Worm (Caenorhabditis elegans) whole organism, mixed stage, embryonic: Measurements from ENCODE around the gene col-171.

Source experiments
- M03D4.4 ChIP-seq: sonication (generic microtip); optimal IDR thresholded peaks from 2 replicates; lab custom pipeline; 2017; ENCODE audit warnings: mild to moderate bottlenecking, missing genetic modification characterization, missing compliant biosample characterization
- blmp-1 ChIP-seq: fragments of 150-350 bp; optimal IDR thresholded peaks from 2 replicates; lab custom pipeline; 2014; ENCODE audit warnings: missing biosample characterization, missing genetic modification characterization
- ceh-39 ChIP-seq: fragments of 150-350 bp; optimal IDR thresholded peaks from 2 replicates; lab custom pipeline; 2014; ENCODE audit warnings: missing biosample characterization, missing genetic modification characterization
- ceh-43 ChIP-seq: fragments of 200-800 bp; sonication (Bioruptor generic); optimal IDR thresholded peaks from 2 replicates; lab custom pipeline; 2018; ENCODE audit warnings: mild to moderate bottlenecking, missing genetic modification characterization, moderate library complexity, missing compliant biosample characterization
- ceh-83 ChIP-seq: fragments of 200-800 bp; sonication (Bioruptor generic); optimal IDR thresholded peaks from 2 replicates; lab custom pipeline; 2018; ENCODE audit warnings: mild to moderate bottlenecking, missing genetic modification characterization, missing compliant biosample characterization
- ces-1 ChIP-seq: fragments of 150-350 bp; optimal IDR thresholded peaks from 2 replicates; lab custom pipeline; 2014; ENCODE audit warnings: missing biosample characterization, missing genetic modification reagents, missing genetic modification characterization
- cnd-1 ChIP-seq: fragments of 200-800 bp; sonication (Bioruptor generic); optimal IDR thresholded peaks from 2 replicates; lab custom pipeline; 2018; ENCODE audit warnings: mild to moderate bottlenecking, missing genetic modification characterization, missing compliant biosample characterization
- drap-1 ChIP-seq: fragments of 200-800 bp; sonication (Bioruptor generic); optimal IDR thresholded peaks from 3 replicates; lab custom pipeline; 2018; ENCODE audit warnings: mild to moderate bottlenecking, missing genetic modification characterization, missing compliant biosample characterization
- elt-1 ChIP-seq: sonication (generic microtip); optimal IDR thresholded peaks from 2 replicates; lab custom pipeline; 2017; ENCODE audit warnings: missing genetic modification characterization, mild to moderate bottlenecking, missing compliant biosample characterization, antibody characterized with exemption, moderate library complexity, borderline replicate concordance; ENCODE audit not compliant: insufficient read depth
- elt-3 ChIP-seq: fragments of 150-350 bp; optimal IDR thresholded peaks from 2 replicates; lab custom pipeline; 2014; ENCODE audit warnings: missing biosample characterization, missing genetic modification characterization
- flh-1 ChIP-seq: fragments of 200-800 bp; sonication (Bioruptor generic); optimal IDR thresholded peaks from 2 replicates; lab custom pipeline; 2018; ENCODE audit warnings: mild to moderate bottlenecking, missing genetic modification characterization, moderate library complexity, missing compliant biosample characterization
- ham-2 ChIP-seq: fragments of 200-800 bp; sonication (Bioruptor generic); optimal IDR thresholded peaks from 2 replicates; lab custom pipeline; 2018; ENCODE audit warnings: mild to moderate bottlenecking, missing genetic modification characterization, missing compliant biosample characterization
- hlh-1 ChIP-seq: fragments of 150-350 bp; optimal IDR thresholded peaks from 2 replicates; lab custom pipeline; 2014; ENCODE audit warnings: missing biosample characterization, missing genetic modification reagents, missing genetic modification characterization
- lin-32 ChIP-seq: fragments of 200-800 bp; sonication (Bioruptor generic); optimal IDR thresholded peaks from 2 replicates; lab custom pipeline; 2018; ENCODE audit warnings: mild to moderate bottlenecking, missing genetic modification characterization, missing compliant biosample characterization
- lsy-2 ChIP-seq: fragments of 150-350 bp; optimal IDR thresholded peaks from 2 replicates; lab custom pipeline; 2014; ENCODE audit warnings: missing biosample characterization, missing genetic modification characterization
- mep-1 ChIP-seq: fragments of 150-350 bp; optimal IDR thresholded peaks from 2 replicates; lab custom pipeline; 2017; ENCODE audit warnings: missing biosample characterization, missing genetic modification reagents, missing genetic modification characterization, inconsistent platforms
- mls-2 ChIP-seq: sonication (generic microtip); optimal IDR thresholded peaks from 2 replicates; lab custom pipeline; 2016; ENCODE audit warnings: mild to moderate bottlenecking, missing genetic modification characterization, moderate library complexity, missing compliant biosample characterization
- nhr-12 ChIP-seq: fragments of 150-350 bp; optimal IDR thresholded peaks from 2 replicates; lab custom pipeline; 2014; ENCODE audit warnings: missing biosample characterization, missing genetic modification characterization
- nhr-2 ChIP-seq: fragments of 150-350 bp; optimal IDR thresholded peaks from 2 replicates; lab custom pipeline; 2014; ENCODE audit warnings: missing biosample characterization, missing genetic modification characterization
- nhr-237 ChIP-seq: fragments of 150-350 bp; optimal IDR thresholded peaks from 2 replicates; lab custom pipeline; 2014; ENCODE audit warnings: missing biosample characterization, missing genetic modification characterization
- nhr-28 ChIP-seq: fragments of 150-350 bp; optimal IDR thresholded peaks from 2 replicates; lab custom pipeline; 2014; ENCODE audit warnings: missing biosample characterization, missing genetic modification characterization
- nhr-76 ChIP-seq: sonication (generic microtip); optimal IDR thresholded peaks from 2 replicates; lab custom pipeline; 2017; ENCODE audit warnings: missing biosample characterization, missing genetic modification characterization
- pha-4 ChIP-seq: fragments of 150-350 bp; optimal IDR thresholded peaks from 2 replicates; lab custom pipeline; 2018; ENCODE audit warnings: missing biosample characterization, missing genetic modification reagents, missing genetic modification characterization
- snpc-4 ChIP-seq: fragments of 150-350 bp; optimal IDR thresholded peaks from 2 replicates; lab custom pipeline; 2014; ENCODE audit warnings: missing biosample characterization, missing genetic modification characterization
- sptf-1 ChIP-seq: sonication (generic microtip); optimal IDR thresholded peaks from 2 replicates; lab custom pipeline; 2017; ENCODE audit warnings: mild to moderate bottlenecking, missing genetic modification characterization, moderate library complexity, missing compliant biosample characterization
- tbx-8 ChIP-seq: fragments of 200-800 bp; sonication (Bioruptor generic); optimal IDR thresholded peaks from 2 replicates; lab custom pipeline; 2018; ENCODE audit warnings: mild to moderate bottlenecking, missing genetic modification characterization, moderate library complexity, missing compliant biosample characterization
- unc-120 ChIP-seq: sonication (generic microtip); optimal IDR thresholded peaks from 2 replicates; lab custom pipeline; 2017; ENCODE audit warnings: missing genetic modification characterization, missing compliant biosample characterization; ENCODE audit not compliant: poor library complexity, severe bottlenecking
- unc-39 ChIP-seq: fragments of 150-350 bp; optimal IDR thresholded peaks from 2 replicates; lab custom pipeline; 2014; ENCODE audit warnings: missing biosample characterization, missing genetic modification characterization
- unc-62 ChIP-seq: fragments of 150-350 bp; optimal IDR thresholded peaks from 2 replicates; lab custom pipeline; 2014; ENCODE audit warnings: missing biosample characterization, missing genetic modification reagents, missing genetic modification characterization
- zip-8 ChIP-seq: fragments of 150-350 bp; optimal IDR thresholded peaks from 2 replicates; lab custom pipeline; 2014; ENCODE audit warnings: missing biosample characterization, missing genetic modification characterization

The col-171 gene

DNA sequence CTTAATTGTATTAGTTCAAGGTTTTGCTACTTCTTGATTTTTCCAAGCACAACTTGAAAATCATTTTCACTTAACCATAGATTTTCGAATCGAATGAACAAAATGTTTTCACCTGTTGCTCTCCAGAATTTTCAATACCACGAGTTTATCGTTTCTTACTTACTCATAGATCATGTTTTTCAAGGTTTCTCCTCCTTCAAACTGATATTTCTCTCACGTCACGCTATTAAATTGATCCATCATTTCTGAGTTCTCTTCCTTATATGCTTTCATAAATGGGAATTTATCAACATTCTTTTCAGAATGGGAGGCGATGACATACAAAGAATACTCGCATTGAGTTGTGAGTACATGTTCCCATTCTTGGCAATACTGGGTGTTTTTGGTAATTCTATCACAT, 22.7 kb upstream of the col-171 start, which contains the start of gene npr-38:
Gene npr-38 (plus strand): TSS at position 301 of the 400 bp plus-strand sequence.
- TF ChIP-seq mls-2 (tag; lab: Kevin White, UChicago) = no peak
- TF ChIP-seq mep-1 (tag; lab: Kevin White, UChicago) = no peak
- TF ChIP-seq ces-1 = no peak
- TF ChIP-seq ceh-43 (GFP tag; lab: Kevin White, UChicago) = no peak

DNA sequence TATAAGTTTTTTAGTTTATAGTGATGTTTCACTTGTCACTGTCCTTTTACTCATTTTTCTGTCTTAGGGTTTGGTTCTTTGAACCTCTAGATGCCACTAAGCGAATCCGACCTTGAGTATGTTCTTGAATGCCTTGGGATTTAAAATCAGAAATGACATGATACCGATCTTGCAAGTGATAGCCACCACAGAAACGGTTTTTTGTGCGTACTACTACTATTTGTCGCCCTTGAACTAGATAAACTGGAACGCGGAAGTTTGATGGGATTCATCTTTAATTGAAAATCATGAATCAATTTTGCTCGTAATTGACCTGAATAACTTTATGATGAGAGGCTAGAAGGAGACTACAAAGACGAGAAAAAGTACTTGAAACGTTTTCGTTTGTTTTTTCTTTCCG, 15.3 kb upstream of the col-171 start:
- no peak for TF ChIP-seq zip-8 (tag; lab: Kevin White, UChicago)
- no peak for TF ChIP-seq mep-1 (tag; lab: Kevin White, UChicago)
- TF ChIP-seq lin-32 (GFP tag; lab: Kevin White, UChicago) = no peak
- no peak for TF ChIP-seq nhr-28 (tag; lab: Kevin White, UChicago)
- no peak for TF ChIP-seq ceh-43 (GFP tag; lab: Kevin White, UChicago)
- TF ChIP-seq cnd-1 (tag; lab: Kevin White, UChicago) = no peak
- no peak for TF ChIP-seq elt-1 (tag; lab: Kevin White, UChicago)
- TF ChIP-seq nhr-237 (tag; lab: Kevin White, UChicago) = no peak
- no peak for TF ChIP-seq elt-3 (tag; lab: Kevin White, UChicago)
- no peak for TF ChIP-seq lsy-2 (tag; lab: Kevin White, UChicago)
- no peak for TF ChIP-seq unc-39
- TF ChIP-seq blmp-1 = no peak
- no peak for TF ChIP-seq nhr-2 (tag; lab: Kevin White, UChicago)
- TF ChIP-seq ham-2 = no peak

DNA sequence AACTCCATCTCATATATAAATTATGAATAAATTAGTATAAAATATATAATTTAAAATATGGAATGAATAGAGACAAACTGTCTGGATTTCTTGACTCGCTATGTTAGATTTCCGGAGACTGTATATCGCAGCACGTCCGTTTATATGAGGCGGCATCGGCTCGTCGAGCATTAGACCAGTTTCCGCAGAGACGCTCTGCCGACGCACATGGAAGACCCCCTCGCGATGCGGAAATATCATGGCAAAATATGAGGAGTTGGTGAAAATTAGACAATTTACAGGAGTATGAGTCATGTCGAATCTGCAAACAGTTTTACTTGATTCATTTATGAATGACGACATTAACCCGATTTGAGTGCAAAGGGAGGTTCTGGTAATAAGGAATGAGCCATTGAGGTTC, 14.6 kb upstream of the col-171 start, which contains the start of gene chtb-3:
Gene chtb-3 (minus strand): TSS at position 101 of the 400 bp plus-strand sequence.
- TF ChIP-seq unc-62 (GFP tag; lab: Kevin White, UChicago) = no peak
- no peak for TF ChIP-seq elt-3 (tag; lab: Kevin White, UChicago)
- TF ChIP-seq ceh-43 (GFP tag; lab: Kevin White, UChicago) = no peak
- TF ChIP-seq unc-120 (tag; lab: Kevin White, UChicago) = no peak
- TF ChIP-seq hlh-1 (tag; lab: Kevin White, UChicago) = no peak
- TF ChIP-seq zip-8 (tag; lab: Kevin White, UChicago) = no peak
- TF ChIP-seq drap-1 = no peak

DNA sequence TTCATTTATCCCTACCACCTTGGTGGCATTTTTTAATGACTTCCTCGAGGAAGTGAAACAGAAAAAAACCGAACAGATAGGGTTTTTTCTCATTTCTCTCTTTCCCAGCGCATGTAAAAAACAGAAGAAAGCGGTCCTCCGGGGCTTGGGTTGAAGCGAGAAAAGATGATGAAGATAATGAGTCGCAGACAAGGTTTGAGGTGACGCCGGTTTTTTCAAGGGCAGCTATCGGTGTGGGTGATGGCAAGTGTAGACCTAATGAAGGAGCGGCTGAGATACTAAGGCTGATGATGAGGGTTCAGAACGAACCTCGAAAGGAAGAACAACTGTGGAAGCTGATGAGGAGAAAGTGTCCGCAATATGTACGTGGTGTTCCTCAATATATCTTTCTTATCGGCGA, 13.2 kb upstream of the col-171 start:
- no peak for TF ChIP-seq nhr-2 (tag; lab: Kevin White, UChicago)
- no peak for TF ChIP-seq elt-3 (tag; lab: Kevin White, UChicago)
- TF ChIP-seq nhr-12 (tag; lab: Kevin White, UChicago) = no peak
- no peak for TF ChIP-seq pha-4 (tag; lab: Kevin White, UChicago)

DNA sequence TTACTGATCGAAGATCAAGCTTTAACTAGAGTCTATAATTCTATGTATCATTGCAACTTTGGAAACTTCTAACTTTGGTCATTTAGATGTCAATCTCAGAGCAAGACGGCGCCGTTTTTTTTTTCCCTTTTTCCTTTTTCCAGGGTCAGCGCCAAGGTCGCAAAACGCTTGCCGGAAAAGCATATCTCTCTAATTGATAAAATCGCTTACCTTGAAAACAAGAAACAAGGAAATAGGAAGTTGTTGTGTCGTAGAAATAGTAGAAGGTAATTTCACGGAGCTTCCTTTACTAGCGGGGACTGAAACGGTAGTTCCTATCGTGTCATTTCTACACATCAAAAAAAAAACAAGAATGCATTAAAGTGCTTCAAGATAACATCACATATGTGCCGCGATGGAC, 12.7 kb upstream of the col-171 start:
- TF ChIP-seq tbx-8 (GFP tag; lab: Kevin White, UChicago) = no peak
- TF ChIP-seq ceh-39 = no peak
- no peak for TF ChIP-seq ceh-83
- no peak for TF ChIP-seq unc-39
- TF ChIP-seq M03D4.4 (tag; lab: Kevin White, UChicago) = no peak

DNA sequence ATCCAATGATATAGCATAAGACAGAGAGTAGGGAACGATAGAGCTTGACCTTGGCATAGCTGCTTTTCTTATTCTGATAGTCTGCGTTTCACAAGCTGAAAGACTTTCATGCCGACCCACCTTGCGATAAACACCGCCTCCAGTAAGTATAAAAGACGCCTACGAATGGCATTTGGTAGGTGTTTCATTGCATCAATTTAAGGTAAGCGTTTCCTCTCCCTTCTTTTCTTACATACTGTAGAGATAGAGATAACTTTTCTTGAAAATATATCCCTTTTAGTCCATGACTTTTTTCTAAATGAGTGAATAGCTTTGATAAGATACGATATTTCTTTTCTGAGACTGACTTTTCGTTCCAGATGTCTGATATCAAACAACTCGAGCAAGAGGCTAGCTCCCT, 11.0 kb upstream of the col-171 start, which contains the start of gene col-167:
Gene col-167 (plus strand): TSS at position 360 of the 400 bp plus-strand sequence.
- TF ChIP-seq flh-1 (GFP tag; lab: Kevin White, UChicago) = no peak
- no peak for TF ChIP-seq elt-1 (tag; lab: Kevin White, UChicago)
- no peak for TF ChIP-seq snpc-4 (tag; lab: Kevin White, UChicago)
- no peak for TF ChIP-seq mep-1 (tag; lab: Kevin White, UChicago)
- TF ChIP-seq cnd-1 (tag; lab: Kevin White, UChicago) = no peak
- TF ChIP-seq ces-1 = no peak
- TF ChIP-seq drap-1 = no peak
- no peak for TF ChIP-seq sptf-1 (tag; lab: Kevin White, UChicago)
- TF ChIP-seq nhr-2 (tag; lab: Kevin White, UChicago) = no peak
- no peak for TF ChIP-seq pha-4 (tag; lab: Kevin White, UChicago)
- no peak for TF ChIP-seq ceh-39
- TF ChIP-seq nhr-76 (tag; lab: Kevin White, UChicago) = no peak
- TF ChIP-seq tbx-8 (GFP tag; lab: Kevin White, UChicago) = no peak
- no peak for TF ChIP-seq elt-3 (tag; lab: Kevin White, UChicago)
- no peak for TF ChIP-seq nhr-28 (tag; lab: Kevin White, UChicago)
- TF ChIP-seq zip-8 (tag; lab: Kevin White, UChicago) = no peak
- TF ChIP-seq mls-2 (tag; lab: Kevin White, UChicago) = no peak
- TF ChIP-seq, all 35 proteins: peak for 0
